Fruit fly (Drosophila melanogaster): ENCODE measurements around the gene CG9119.

CG9119 gene

DNA sequence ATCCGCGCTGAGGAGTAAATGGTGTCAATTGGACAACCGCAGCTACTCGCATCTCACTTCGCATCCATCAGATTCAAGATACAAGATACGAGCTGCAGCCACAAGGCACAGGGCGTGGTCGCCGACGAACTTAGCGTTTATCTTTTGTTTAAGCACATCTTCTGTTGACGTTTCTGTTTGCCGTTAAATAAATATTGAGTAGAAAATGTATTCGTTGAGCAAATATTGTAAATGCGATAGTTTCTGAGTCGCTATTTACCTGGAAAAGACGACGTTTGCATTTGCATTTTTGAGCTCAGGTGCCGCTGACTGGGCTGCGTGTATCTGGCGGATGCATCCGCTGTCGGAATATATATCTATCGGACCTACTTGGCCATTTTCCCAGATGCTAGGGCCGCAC lies 38.3 kb downstream of the CG9119 start (continued):
- no peak for TF ChIP-seq Hmx (GFP tag; optimal IDR thresholded peaks at IDR 0.05)
- TF ChIP-seq Atf3 (GFP tag; optimal IDR thresholded peaks at IDR 0.05): no peak
- TF ChIP-seq ab (GFP tag; optimal IDR thresholded peaks at IDR 0.05): no peak
- peak; percentile 33 for TF ChIP-seq bigmax (GFP tag; optimal IDR thresholded peaks at IDR 0.05)
- no peak for TF ChIP-seq mld (GFP tag; IDR thresholded peaks at IDR 0.05; ENCODE audit: partially characterized antibody)
- peak; percentile 37 for TF ChIP-seq gem (tag; optimal IDR thresholded peaks at IDR 0.05)
- TF ChIP-seq CG11695 (GFP tag; IDR thresholded peaks at IDR 0.05): peak; percentile 61; the same call in 2 of the 3 replicates
- peak; percentile 86 for TF ChIP-seq CG2202 (tag; optimal IDR thresholded peaks at IDR 0.05)
- TF ChIP-seq Dip2 (GFP tag; IDR thresholded peaks at IDR 0.05): no peak
- peak; percentile 9 for TF ChIP-seq eyg (GFP tag; optimal IDR thresholded peaks at IDR 0.05)
- TF ChIP-seq CG15011 (GFP tag; optimal IDR thresholded peaks at IDR 0.05): peak; percentile 55
- peak; percentile 42 for TF ChIP-seq CG6689 (GFP tag; IDR thresholded peaks at IDR 0.05)
- TF ChIP-seq Usf (GFP tag; optimal IDR thresholded peaks at IDR 0.05): no peak
- peak; percentile 78 for TF ChIP-seq CG1603 (tag; optimal IDR thresholded peaks at IDR 0.05)
- TF ChIP-seq CG5180 (GFP tag; optimal IDR thresholded peaks at IDR 0.05): peak; percentile 71
- TF ChIP-seq dysf (GFP tag; IDR thresholded peaks at IDR 0.05): no peak
- TF ChIP-seq Bdp1 (GFP tag; optimal IDR thresholded peaks at IDR 0.05): no peak
- TF ChIP-seq Mes4 (GFP tag; optimal IDR thresholded peaks at IDR 0.05): peak; percentile 29
- no peak for TF ChIP-seq zen2 (GFP tag; IDR thresholded peaks at IDR 0.05; ENCODE audit: partially characterized antibody)
- no peak for TF ChIP-seq Mrtf (GFP tag; IDR thresholded peaks at IDR 0.05)
- no peak for TF ChIP-seq Hmr (GFP tag; optimal IDR thresholded peaks at IDR 0.05)
- no peak for TF ChIP-seq mirr (GFP tag; optimal IDR thresholded peaks at IDR 0.05)
- no peak for TF ChIP-seq hkb (optimal IDR thresholded peaks at IDR 0.05)
- peak; percentile 62 for TF ChIP-seq hkb (GFP tag; IDR thresholded peaks at IDR 0.05)
- no peak for TF ChIP-seq CG18011 (GFP tag; optimal IDR thresholded peaks at IDR 0.05)
- peak; percentile 36 for TF ChIP-seq kah (GFP tag; optimal IDR thresholded peaks at IDR 0.05)
- TF ChIP-seq CG8924 (tag; optimal IDR thresholded peaks at IDR 0.05): peak; percentile 24
- TF ChIP-seq CG10147 (GFP tag; optimal IDR thresholded peaks at IDR 0.05): peak; percentile 13
- TF ChIP-seq sens (GFP tag): peak; percentile 94
- TF ChIP-seq CG10959 (GFP tag; IDR thresholded peaks at IDR 0.05): 0 out of 2 replicates have a peak, but pooled peaks have one; percentile 17
- peak; percentile 60 for TF ChIP-seq onecut (GFP tag; IDR thresholded peaks at IDR 0.05)
- no peak for TF ChIP-seq CG13287 (GFP tag; IDR thresholded peaks at IDR 0.05; ENCODE audit: partially characterized antibody)
- peak; percentile 69 for TF ChIP-seq sr (GFP tag; IDR thresholded peaks at IDR 0.05)
- TF ChIP-seq grn (GFP tag; optimal IDR thresholded peaks at IDR 0.05): peak; percentile 59
- peak; percentile 52 for TF ChIP-seq CG12219 (GFP tag; optimal IDR thresholded peaks at IDR 0.05)
- 0 out of 3 replicates have a peak, but pooled peaks have one; percentile 46 for TF ChIP-seq so (GFP tag; IDR thresholded peaks at IDR 0.05)
- peak; percentile 92 for TF ChIP-seq ci (GFP tag; IDR thresholded peaks at IDR 0.05)
- no peak for TF ChIP-seq BEAF-32 (GFP tag; optimal IDR thresholded peaks at IDR 0.05)
- peak; percentile 1 for TF ChIP-seq CG18764 (GFP tag; optimal IDR thresholded peaks at IDR 0.05)
- TF ChIP-seq CG15269 (tag; optimal IDR thresholded peaks at IDR 0.05): peak; percentile 28
- no peak for TF ChIP-seq CG12155 (GFP tag; optimal IDR thresholded peaks at IDR 0.05)
- TF ChIP-seq cato (GFP tag; optimal IDR thresholded peaks at IDR 0.05; ENCODE audit: borderline replicate concordance): peak; percentile 25
- peak; percentile 54 for TF ChIP-seq Sox102F (GFP tag; optimal IDR thresholded peaks at IDR 0.05)
- TF ChIP-seq gcm2 (GFP tag; optimal IDR thresholded peaks at IDR 0.05): peak; percentile 38
- TF ChIP-seq gro (GFP tag; optimal IDR thresholded peaks at IDR 0.05): no peak
- no peak; the same call in 1 of the 2 replicates for TF ChIP-seq H2.0 (GFP tag; IDR thresholded peaks at IDR 0.05)
- TF ChIP-seq MTF-1 (GFP tag; optimal IDR thresholded peaks at IDR 0.05; ENCODE audit: borderline replicate concordance): peak; percentile 87
- peak; percentile 62 for TF ChIP-seq nau (GFP tag; optimal IDR thresholded peaks at IDR 0.05)
- TF ChIP-seq Eip74EF (GFP tag; optimal IDR thresholded peaks at IDR 0.05): peak in 1 of 2 experiments; percentile 8
- no peak for TF ChIP-seq Xbp1 (GFP tag; optimal IDR thresholded peaks at IDR 0.05)
- no peak for TF ChIP-seq HLH4C (GFP tag; IDR thresholded peaks at IDR 0.05; ENCODE audit: partially characterized antibody)
